Worm (Caenorhabditis elegans) whole organism, early embryonic: ENCODE measurements around the gene srbc-14.

Source experiments
- ama-1 ChIP-seq: fragments of 150-350 bp; optimal IDR thresholded peaks from 2 replicates; lab custom pipeline; 2014
- hmbx-1 ChIP-seq: sonication (generic microtip); optimal IDR thresholded peaks from 2 replicates; lab custom pipeline; 2016; ENCODE audit warnings: mild to moderate bottlenecking, missing genetic modification characterization, missing compliant biosample characterization
- scrt-1 ChIP-seq: fragments of 200-800 bp; sonication (Bioruptor generic); IDR thresholded peaks from 2 replicates; pipeline ENCODE4 v1.3.6; 2022; ENCODE audit warnings: missing genetic modification characterization, missing compliant biosample characterization
- sea-1 ChIP-seq: fragments of 200-800 bp; sonication (Bioruptor generic); conservative IDR thresholded peaks from 2 replicates; pipeline ENCODE4 v1.3.6; 2022; ENCODE audit warnings: missing genetic modification characterization, missing compliant biosample characterization

DNA sequence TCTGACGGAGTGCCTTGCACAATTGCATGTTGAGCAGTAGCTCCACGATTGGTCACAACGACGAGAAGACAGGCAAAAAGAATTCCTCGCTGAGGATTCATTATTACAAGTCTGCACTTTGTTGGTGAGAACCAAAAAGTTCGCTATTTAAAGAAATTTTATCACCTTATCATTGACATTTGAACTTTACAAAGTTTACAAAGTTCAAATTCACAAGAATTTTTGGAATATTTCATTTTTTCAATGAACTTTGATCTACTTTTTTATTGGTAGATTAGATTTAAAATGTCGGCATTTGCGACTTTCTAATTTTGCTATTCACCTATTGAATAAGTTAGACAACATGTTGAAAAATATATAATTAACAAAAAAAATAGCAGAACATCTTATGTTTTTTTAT lies 45.2 kb downstream of the srbc-14 start, which contains the start of gene F49H6.15:
- no peak for TF ChIP-seq sea-1 (GFP tag; lab: Robert Waterston, UW)
- no peak for TF ChIP-seq hmbx-1
- no peak for TF ChIP-seq ama-1 (lab: Kevin White, UChicago)
- no peak for TF ChIP-seq scrt-1 (GFP tag; lab: Robert Waterston, UW)
